Worm (Caenorhabditis elegans) whole organism, midembryonic: ENCODE results near the gene mev-1.
"Not testable (repeated sequence)": the region's sequence is repeated elsewhere in the genome, so short reads cannot be mapped to it uniquely, and the experiment has no call there.

Experiments used
- klf-2 ChIP-seq: fragments of 200-800 bp; sonication (Bioruptor generic); conservative IDR thresholded peaks from 2 replicates; pipeline ENCODE4 v1.3.6; 2022; ENCODE audit warnings: missing genetic modification reagents, missing genetic modification characterization, missing compliant biosample characterization
- ztf-29 ChIP-seq: fragments of 200-800 bp; sonication (Bioruptor generic); IDR thresholded peaks from 2 replicates; pipeline ENCODE4 v1.3.6; 2022; ENCODE audit warnings: missing genetic modification reagents, missing genetic modification characterization, missing compliant biosample characterization

DNA sequence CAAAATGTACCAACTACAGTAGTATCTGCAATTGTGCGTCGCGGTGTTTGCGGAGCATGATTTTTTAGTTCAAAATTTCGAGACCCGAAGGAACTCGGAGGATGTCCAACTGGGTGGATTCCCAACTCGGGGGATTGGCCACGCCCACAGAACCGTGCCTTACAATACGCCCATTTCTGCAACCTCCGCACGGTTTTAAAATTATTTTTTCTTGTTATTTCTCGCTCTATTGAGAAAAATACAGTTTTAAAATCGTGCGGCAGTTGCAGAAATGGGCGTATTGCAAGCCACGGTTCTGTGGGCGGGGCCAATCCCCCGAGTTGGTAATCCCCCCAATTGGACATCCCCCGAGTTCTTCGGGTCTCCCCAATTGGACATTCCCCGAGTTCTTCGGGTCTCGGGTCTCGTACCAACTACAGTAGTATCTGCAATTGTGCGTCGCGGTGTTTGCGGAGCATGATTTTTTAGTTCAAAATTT, 13.8 kb upstream of the mev-1 start:
- TF ChIP-seq klf-2, ztf-29: not testable (repeated sequence)
